Fruit fly (Drosophila melanogaster): ENCODE measurements around the gene PIG-C.
A peak's percentile ranks its signal among the peaks of the same experiment; 100 is the strongest.

Gene PIG-C

dm6 chr3L:3319223-3319643 is at the start of gene PIG-C, which contains the start of the genes CG12016 and Dpm2:
PIG-C (minus strand) TSS chr3L:3319232.
CG12016 (plus strand) TSS chr3L:3319555.
Dpm2 (plus strand) TSS chr3L:3319555.
- peak; percentile 26 for TF ChIP-seq dac (GFP tag; optimal IDR thresholded peaks at IDR 0.05)
- peak; percentile 65 for TF ChIP-seq Ets21C (GFP tag; optimal IDR thresholded peaks at IDR 0.05)
- TF ChIP-seq Eip78C (GFP tag): peak; percentile 87
- peak; percentile 29 for TF ChIP-seq CG8632 (GFP tag; optimal IDR thresholded peaks at IDR 0.05)
- TF ChIP-seq CG8319 (GFP tag; optimal IDR thresholded peaks at IDR 0.05): peak; percentile 10
- no peak; the same call in 2 of the 3 replicates for TF ChIP-seq eg (GFP tag; IDR thresholded peaks at IDR 0.05)
- TF ChIP-seq acj6 (GFP tag; optimal IDR thresholded peaks at IDR 0.05): peak; percentile 63
- TF ChIP-seq Hr39 (GFP tag; optimal IDR thresholded peaks at IDR 0.05): peak; percentile 80
- peak; percentile 57 for TF ChIP-seq OdsH (GFP tag; optimal IDR thresholded peaks at IDR 0.05)
- peak; percentile 62 for TF ChIP-seq Hr4 (GFP tag; optimal IDR thresholded peaks at IDR 0.05)
- TF ChIP-seq fd85E (GFP tag; optimal IDR thresholded peaks at IDR 0.05): no peak
- no peak for TF ChIP-seq CG3919 (GFP tag; optimal IDR thresholded peaks at IDR 0.05)
- no peak for TF ChIP-seq Smox (GFP tag; optimal IDR thresholded peaks at IDR 0.05)
- TF ChIP-seq vri (GFP tag; optimal IDR thresholded peaks at IDR 0.05): peak; percentile 56
- peak; percentile 76 for TF ChIP-seq lz (GFP tag; optimal IDR thresholded peaks at IDR 0.05)
- TF ChIP-seq CG3032 (tag; optimal IDR thresholded peaks at IDR 0.05): peak; percentile 74
- no peak for TF ChIP-seq spab (GFP tag; optimal IDR thresholded peaks at IDR 0.05)
- peak; percentile 71 for TF ChIP-seq Met (GFP tag; optimal IDR thresholded peaks at IDR 0.05)
- peak; percentile 36 for TF ChIP-seq achi (GFP tag; optimal IDR thresholded peaks at IDR 0.05)
- TF ChIP-seq CG31627 (GFP tag; optimal IDR thresholded peaks at IDR 0.05): peak; percentile 85
- no peak for TF ChIP-seq CG6854 (GFP tag; optimal IDR thresholded peaks at IDR 0.05)
- peak; percentile 77 for TF ChIP-seq esn (GFP tag; optimal IDR thresholded peaks at IDR 0.05)
- TF ChIP-seq pdm3 (GFP tag; optimal IDR thresholded peaks at IDR 0.05): no peak
- peak; percentile 54 for TF ChIP-seq Sox15 (GFP tag; optimal IDR thresholded peaks at IDR 0.05)
- TF ChIP-seq cyc (GFP tag; optimal IDR thresholded peaks at IDR 0.05): peak; percentile 70
- TF ChIP-seq fd59A (GFP tag; optimal IDR thresholded peaks at IDR 0.05): peak; percentile 19
- no peak for TF ChIP-seq CG9139 (GFP tag; optimal IDR thresholded peaks at IDR 0.05)
- TF ChIP-seq CG11902 (GFP tag; optimal IDR thresholded peaks at IDR 0.05): peak; percentile 45
- TF ChIP-seq CG7368 (GFP tag; optimal IDR thresholded peaks at IDR 0.05): no peak
- peak; percentile 23 for TF ChIP-seq dsx (GFP tag; optimal IDR thresholded peaks at IDR 0.05; ENCODE audit: poor library complexity, severe bottlenecking)
- no peak for TF ChIP-seq CG4318 (GFP tag; optimal IDR thresholded peaks at IDR 0.05)
- TF ChIP-seq CG11294 (GFP tag; IDR thresholded peaks at IDR 0.05): no peak
- peak; percentile 79 for TF ChIP-seq svp (GFP tag)
- TF ChIP-seq net (GFP tag; optimal IDR thresholded peaks at IDR 0.05): no peak
- TF ChIP-seq Gug (GFP tag; IDR thresholded peaks at IDR 0.05): peak; percentile 21; the same call in 1 of the 2 replicates
- TF ChIP-seq CG6792 (GFP tag; optimal IDR thresholded peaks at IDR 0.05): peak; percentile 49
- peak; percentile 78 for TF ChIP-seq Sox14 (GFP tag; optimal IDR thresholded peaks at IDR 0.05)
- TF ChIP-seq topi (GFP tag; optimal IDR thresholded peaks at IDR 0.05): peak; percentile 64
- no peak for TF ChIP-seq CG10669 (GFP tag; optimal IDR thresholded peaks at IDR 0.05)
- TF ChIP-seq salr (GFP tag; optimal IDR thresholded peaks at IDR 0.05): peak in 1 of 2 experiments; percentile 33
- no peak for TF ChIP-seq CG32006 (GFP tag; optimal IDR thresholded peaks at IDR 0.05)
- peak; percentile 92 for TF ChIP-seq fkh (GFP tag; optimal IDR thresholded peaks at IDR 0.05)

- TF ChIP-seq svp (GFP tag) (peak; percentile 77), CG11902 (GFP tag; optimal IDR thresholded peaks at IDR 0.05) (no peak), CG10631 (GFP tag; optimal IDR thresholded peaks at IDR 0.05) (no peak), CG1621 (tag; optimal IDR thresholded peaks at IDR 0.05) (no peak), esn (GFP tag; optimal IDR thresholded peaks at IDR 0.05) (no peak)
Observed at dm6 chr3L:3353297-3353696, 34.3 kb upstream of the PIG-C start.
